Worm (Caenorhabditis elegans) whole organism, L1 larva: Measurements from ENCODE around the gene F07B10.4.

Experiments used
- C04F5.9 ChIP-seq: sonication (generic microtip); optimal IDR thresholded peaks from 2 replicates; lab custom pipeline; 2016; ENCODE audit warnings: missing genetic modification characterization, missing compliant biosample characterization
- C34B4.2 ChIP-seq: sonication (generic microtip); optimal IDR thresholded peaks from 2 replicates; lab custom pipeline; 2017; ENCODE audit warnings: mild to moderate bottlenecking, missing genetic modification characterization, missing compliant biosample characterization
- alr-1 ChIP-seq: fragments of 200-800 bp; sonication (Bioruptor generic); optimal IDR thresholded peaks from 2 replicates; lab custom pipeline; 2018; ENCODE audit warnings: borderline replicate concordance, mild to moderate bottlenecking, missing genetic modification characterization, missing compliant biosample characterization
- aly-2 ChIP-seq: fragments of 150-350 bp; optimal IDR thresholded peaks from 2 replicates; lab custom pipeline; 2014; ENCODE audit warnings: missing biosample characterization, missing genetic modification characterization
- blmp-1 ChIP-seq: fragments of 150-350 bp; optimal IDR thresholded peaks from 2 replicates; lab custom pipeline; 2014; ENCODE audit warnings: missing biosample characterization, missing genetic modification characterization
- ceh-8 ChIP-seq: fragments of 200-800 bp; sonication (Bioruptor generic); optimal IDR thresholded peaks from 2 replicates; lab custom pipeline; 2018; ENCODE audit warnings: mild to moderate bottlenecking, missing genetic modification characterization, moderate library complexity, missing compliant biosample characterization
- ceh-88 ChIP-seq: fragments of 200-800 bp; sonication (Bioruptor generic); IDR thresholded peaks from 2 replicates; pipeline ENCODE4 v1.3.6; 2022; ENCODE audit warnings: missing genetic modification characterization, missing compliant biosample characterization
- efl-1 ChIP-seq, 4 experiments: fragments of 150-350 bp; optimal IDR thresholded peaks in 3 of 4; peaks in 1 of 4; 1 replicate in 1 of 4; 2 replicates in 3 of 4; lab custom pipeline; 2014; ENCODE audit warnings: missing biosample characterization in 2 of 4, missing genetic modification characterization in 2 of 4, missing genetic modification reagents in 2 of 4
- egl-27 ChIP-seq, 2 experiments: fragments of 150-350 bp in 1 of 2; sonication (generic microtip); optimal IDR thresholded peaks; 3 replicates each; lab custom pipeline; 2017 to 2018; ENCODE audit warnings: missing biosample characterization in 2 of 2, missing genetic modification characterization in 2 of 2, missing genetic modification reagents in 2 of 2
- elt-2 ChIP-seq: sonication (generic microtip); optimal IDR thresholded peaks from 2 replicates; lab custom pipeline; 2016; ENCODE audit warnings: missing genetic modification characterization, mild to moderate bottlenecking, inconsistent platforms, missing compliant biosample characterization, missing genetic modification reagents
- ets-5 ChIP-seq: fragments of 200-800 bp; sonication (Bioruptor generic); IDR thresholded peaks from 2 replicates; pipeline ENCODE4 v1.3.6; 2022; ENCODE audit warnings: missing genetic modification characterization, missing compliant biosample characterization
- fkh-10 ChIP-seq: sonication (generic microtip); optimal IDR thresholded peaks from 2 replicates; lab custom pipeline; 2017; ENCODE audit warnings: missing biosample characterization, missing genetic modification reagents, missing genetic modification characterization
- fkh-4 ChIP-seq: sonication (generic microtip); optimal IDR thresholded peaks from 2 replicates; lab custom pipeline; 2016; ENCODE audit warnings: missing compliant biosample characterization, missing genetic modification characterization, borderline replicate concordance
- fkh-8 ChIP-seq: sonication (generic microtip); optimal IDR thresholded peaks from 2 replicates; lab custom pipeline; 2016; ENCODE audit warnings: mild to moderate bottlenecking, missing genetic modification characterization, missing compliant biosample characterization
- fos-1 ChIP-seq: fragments of 150-350 bp; optimal IDR thresholded peaks from 2 replicates; lab custom pipeline; 2014; ENCODE audit warnings: missing biosample characterization, missing genetic modification characterization
- grh-1 ChIP-seq: fragments of 200-800 bp; sonication (Bioruptor generic); IDR thresholded peaks from 2 replicates; pipeline ENCODE4 v1.3.6; 2022; ENCODE audit warnings: missing genetic modification reagents, missing genetic modification characterization, missing compliant biosample characterization
- hlh-17 ChIP-seq: fragments of 200-800 bp; sonication (Bioruptor generic); optimal IDR thresholded peaks from 2 replicates; lab custom pipeline; 2018; ENCODE audit warnings: missing genetic modification characterization, mild to moderate bottlenecking, missing compliant biosample characterization, moderate library complexity, borderline replicate concordance
- irx-1 ChIP-seq: sonication (generic microtip); optimal IDR thresholded peaks from 2 replicates; lab custom pipeline; 2016; ENCODE audit warnings: missing genetic modification characterization, missing compliant biosample characterization
- isw-1 ChIP-seq: fragments of 200-800 bp; sonication (Bioruptor generic); IDR thresholded peaks from 2 replicates; pipeline ENCODE4 v1.3.6; 2022; ENCODE audit warnings: missing genetic modification characterization, missing compliant biosample characterization
- jun-1 ChIP-seq: fragments of 150-350 bp; optimal IDR thresholded peaks from 2 replicates; lab custom pipeline; 2014; ENCODE audit warnings: missing biosample characterization, missing genetic modification reagents, missing genetic modification characterization
- lin-13 ChIP-seq: fragments of 150-350 bp; optimal IDR thresholded peaks from 2 replicates; lab custom pipeline; 2014; ENCODE audit warnings: missing biosample characterization, missing genetic modification reagents, missing genetic modification characterization
- lin-14 ChIP-seq: fragments of 200-800 bp; sonication (Bioruptor generic); optimal IDR thresholded peaks from 2 replicates; lab custom pipeline; 2018; ENCODE audit warnings: mild to moderate bottlenecking, missing genetic modification characterization, moderate library complexity, missing compliant biosample characterization
- lin-15B ChIP-seq: fragments of 150-350 bp; sonication (generic microtip); optimal IDR thresholded peaks from 3 replicates; lab custom pipeline; 2014; ENCODE audit warnings: missing biosample characterization, missing genetic modification characterization
- lin-39 ChIP-seq: fragments of 150-350 bp; optimal IDR thresholded peaks from 2 replicates; lab custom pipeline; 2014; ENCODE audit warnings: missing biosample characterization, missing genetic modification reagents, missing genetic modification characterization
- lir-3 ChIP-seq: sonication (generic microtip); optimal IDR thresholded peaks from 2 replicates; lab custom pipeline; 2016; ENCODE audit warnings: mild to moderate bottlenecking, missing genetic modification characterization, moderate library complexity, missing compliant biosample characterization; ENCODE audit not compliant: poor library complexity
- mef-2 ChIP-seq: fragments of 150-350 bp; optimal IDR thresholded peaks from 2 replicates; lab custom pipeline; 2014; ENCODE audit warnings: missing biosample characterization, missing genetic modification characterization
- mep-1 ChIP-seq: fragments of 150-350 bp; optimal IDR thresholded peaks from 2 replicates; lab custom pipeline; 2014; ENCODE audit warnings: missing biosample characterization, missing genetic modification characterization
- nhr-11 ChIP-seq: fragments of 150-350 bp; optimal IDR thresholded peaks from 2 replicates; lab custom pipeline; 2014; ENCODE audit warnings: missing biosample characterization, missing genetic modification characterization
- nhr-19 ChIP-seq: fragments of 200-800 bp; sonication (Bioruptor generic); conservative IDR thresholded peaks from 2 replicates; pipeline ENCODE4 v1.3.6; 2022; ENCODE audit warnings: missing genetic modification characterization, missing compliant biosample characterization
- nhr-71 ChIP-seq: sonication (generic microtip); optimal IDR thresholded peaks from 2 replicates; lab custom pipeline; 2016; ENCODE audit warnings: mild to moderate bottlenecking, missing genetic modification characterization, moderate library complexity, missing compliant biosample characterization
- nhr-77 ChIP-seq: fragments of 150-350 bp; optimal IDR thresholded peaks from 2 replicates; lab custom pipeline; 2014; ENCODE audit warnings: missing biosample characterization, missing genetic modification characterization
- nhr-85 ChIP-seq: sonication (generic microtip); peaks from one replicate; lab custom pipeline; 2016; ENCODE audit warnings: missing genetic modification characterization, inconsistent platforms, missing compliant biosample characterization
- nhr-90 ChIP-seq: sonication (generic microtip); optimal IDR thresholded peaks from 2 replicates; lab custom pipeline; 2016; ENCODE audit warnings: mild to moderate bottlenecking, missing genetic modification characterization, missing compliant biosample characterization; ENCODE audit not compliant: poor library complexity
- pag-3 ChIP-seq: sonication (generic microtip); optimal IDR thresholded peaks from 2 replicates; lab custom pipeline; 2017; ENCODE audit warnings: missing genetic modification characterization, mild to moderate bottlenecking, missing compliant biosample characterization, antibody characterized with exemption, borderline replicate concordance; ENCODE audit not compliant: insufficient read depth
- pax-3 ChIP-seq: fragments of 200-800 bp; sonication (Bioruptor generic); optimal IDR thresholded peaks from 2 replicates; lab custom pipeline; 2018; ENCODE audit warnings: mild to moderate bottlenecking, missing genetic modification characterization, moderate library complexity, missing compliant biosample characterization
- rnt-1 ChIP-seq: sonication (generic microtip); optimal IDR thresholded peaks from 2 replicates; lab custom pipeline; 2016; ENCODE audit warnings: mild to moderate bottlenecking, missing genetic modification characterization, moderate library complexity, missing compliant biosample characterization
- skn-1 ChIP-seq: fragments of 150-350 bp; optimal IDR thresholded peaks from 2 replicates; lab custom pipeline; 2014; ENCODE audit warnings: missing biosample characterization, missing genetic modification characterization
- snu-23 ChIP-seq: sonication (generic microtip); optimal IDR thresholded peaks from 2 replicates; lab custom pipeline; 2016; ENCODE audit warnings: missing genetic modification characterization, missing compliant biosample characterization
- sox-4 ChIP-seq: sonication (generic microtip); optimal IDR thresholded peaks from 2 replicates; lab custom pipeline; 2016; ENCODE audit warnings: missing genetic modification characterization, missing compliant biosample characterization
- sptf-1 ChIP-seq: fragments of 150-350 bp; optimal IDR thresholded peaks from 2 replicates; lab custom pipeline; 2014; ENCODE audit warnings: missing biosample characterization, missing genetic modification characterization
- tbx-2 ChIP-seq: sonication (generic microtip); optimal IDR thresholded peaks from 2 replicates; lab custom pipeline; 2016; ENCODE audit warnings: missing genetic modification characterization, missing compliant biosample characterization
- unc-130 ChIP-seq: fragments of 150-350 bp; optimal IDR thresholded peaks from 2 replicates; lab custom pipeline; 2017; ENCODE audit warnings: missing biosample characterization, missing genetic modification characterization, inconsistent platforms
- unc-86 ChIP-seq: sonication (generic microtip); optimal IDR thresholded peaks from 2 replicates; lab custom pipeline; 2016; ENCODE audit warnings: missing genetic modification characterization, missing compliant biosample characterization
- unc-98 ChIP-seq: fragments of 200-800 bp; sonication (Bioruptor generic); IDR thresholded peaks from 2 replicates; pipeline ENCODE4 v1.3.6; 2022; ENCODE audit warnings: missing genetic modification characterization, missing compliant biosample characterization
- vab-15 ChIP-seq: sonication (generic microtip); optimal IDR thresholded peaks from 2 replicates; lab custom pipeline; 2017; ENCODE audit warnings: missing genotype, mild to moderate bottlenecking, missing genetic modification characterization, missing compliant biosample characterization
- xbp-1 ChIP-seq: sonication (generic microtip); optimal IDR thresholded peaks from 2 replicates; lab custom pipeline; 2016; ENCODE audit warnings: missing genetic modification characterization, missing compliant biosample characterization

Gene F07B10.4

ce11 chrV:11263025-11263424 is at the start of gene F07B10.4:
Gene F07B10.4 (minus strand): TSS chrV:11263125.
- TF ChIP-seq pag-3 (tag; lab: Kevin White, UChicago) = no peak
- TF ChIP-seq fkh-8 = peak; percentile 11
- TF ChIP-seq, all 84 proteins: peak for 1

ce11 chrV:11311013-11311472 is 48.1 kb upstream of the F07B10.4 start, which contains the start of gene T03F7.7:
Gene T03F7.7 (plus strand): TSS chrV:11311422.
- TF ChIP-seq blmp-1 (tag; lab: Kevin White, UChicago) (peak; percentile 44), C34B4.2 (tag; lab: Kevin White, UChicago) (no peak), lin-13 (GFP tag; lab: Kevin White, UChicago) (no peak), mef-2 (tag; lab: Kevin White, UChicago) (no peak), lir-3 (tag; lab: Kevin White, UChicago) (no peak), unc-86 (no peak), skn-1 (no peak), fkh-10 (GFP tag; lab: Kevin White, UChicago) (no peak), egl-27 (tag; optimal IDR thresholded peaks at IDR 0.05; lab: Kevin White, UChicago) (no peak), jun-1 (no peak), grh-1 (GFP tag; lab: Robert Waterston, UW) (no peak), vab-15 (tag; lab: Kevin White, UChicago) (no peak), fos-1 (tag; lab: Kevin White, UChicago) (no peak), lin-15B (tag; lab: Kevin White, UChicago) (no peak), nhr-19 (no peak), ets-5 (no peak), nhr-85 (peak; percentile 71), lin-14 (GFP tag; lab: Kevin White, UChicago) (peak; percentile 43), sox-4 (tag; lab: Kevin White, UChicago) (no peak), irx-1 (tag; lab: Kevin White, UChicago) (no peak), C04F5.9 (no peak), pax-3 (no peak), nhr-90 (tag; lab: Kevin White, UChicago) (peak; percentile 6), lin-39 (tag; lab: Kevin White, UChicago) (no peak), sptf-1 (tag; lab: Kevin White, UChicago) (no peak), alr-1 (tag; lab: Kevin White, UChicago) (no peak), unc-130 (no peak), pag-3 (tag; lab: Kevin White, UChicago) (no peak), mep-1 (tag; lab: Kevin White, UChicago) (no peak), nhr-11 (tag; lab: Kevin White, UChicago) (no peak), isw-1 (GFP tag; lab: Robert Waterston, UW) (no peak), rnt-1 (no peak), ceh-8 (GFP tag; lab: Kevin White, UChicago) (no peak), nhr-71 (no peak), nhr-77 (tag; lab: Kevin White, UChicago) (no peak), efl-1 (optimal IDR thresholded peaks at IDR 0.05; lab: Kevin White, UChicago) (no peak), efl-1 (GFP tag; optimal IDR thresholded peaks at IDR 0.05 in 1 of 2; lab: Kevin White, UChicago) (peak in 1 of 2 experiments; percentile 75), tbx-2 (tag; lab: Kevin White, UChicago) (no peak), unc-98 (GFP tag; lab: Robert Waterston, UW) (no peak), xbp-1 (tag; lab: Kevin White, UChicago) (no peak), ceh-88 (GFP tag; lab: Robert Waterston, UW) (no peak), elt-2 (tag; lab: Kevin White, UChicago) (peak; percentile 78), aly-2 (no peak), hlh-17 (no peak), snu-23 (GFP tag; lab: Kevin White, UChicago) (no peak), fkh-4 (tag; lab: Kevin White, UChicago) (no peak)
